Fruit fly (Drosophila melanogaster) whole organism, prepupa: ENCODE results near the gene CG3902.

Experiments
- CG8319 ChIP-seq: fragments of 200-800 bp; sonication (Bioruptor generic); optimal IDR thresholded peaks from 3 replicates; lab custom pipeline; 2016; ENCODE audit warnings: missing biosample characterization, missing genetic modification characterization
- Ets21C ChIP-seq: fragments of 200-800 bp; sonication (Bioruptor generic); optimal IDR thresholded peaks from 3 replicates; lab custom pipeline; 2016; ENCODE audit warnings: missing biosample characterization, missing genetic modification characterization
- Hr39 ChIP-seq: fragments of 200-800 bp; sonication (Bioruptor generic); optimal IDR thresholded peaks from 2 replicates; lab custom pipeline; 2016; ENCODE audit warnings: missing biosample characterization, missing genetic modification characterization
- Sox15 ChIP-seq: fragments of 200-800 bp; sonication (Bioruptor generic); optimal IDR thresholded peaks from 3 replicates; lab custom pipeline; 2016; ENCODE audit warnings: missing biosample characterization, missing genetic modification characterization
- fd59A ChIP-seq: fragments of 200-800 bp; sonication (Bioruptor generic); optimal IDR thresholded peaks from 2 replicates; lab custom pipeline; 2017; ENCODE audit warnings: missing biosample characterization, mild to moderate bottlenecking, missing genetic modification characterization, missing genetic modification reagents
- topi ChIP-seq: fragments of 200-800 bp; sonication (Bioruptor generic); optimal IDR thresholded peaks from 3 replicates; lab custom pipeline; 2016; ENCODE audit warnings: missing biosample characterization, missing genetic modification characterization

- TF ChIP-seq fd59A (GFP tag; lab: Kevin White, UChicago) = no peak
- no peak for TF ChIP-seq CG8319 (GFP tag; lab: Kevin White, UChicago)
- no peak for TF ChIP-seq topi (GFP tag; lab: Kevin White, UChicago)
- no peak for TF ChIP-seq Sox15 (GFP tag; lab: Kevin White, UChicago)
- no peak for TF ChIP-seq Ets21C (GFP tag; lab: Kevin White, UChicago)
- TF ChIP-seq Hr39 (GFP tag; lab: Kevin White, UChicago) = no peak
Measured at dm6 chr3L:18860467-18860866, 37.6 kb downstream of the CG3902 start.
